Worm (Caenorhabditis elegans) whole organism, L3 larva: ENCODE results near the gene hil-6.
A peak's percentile ranks its signal among the peaks of the same experiment; 100 is the strongest.

Experiments
- R02D3.7 ChIP-seq: fragments of 150-350 bp; optimal IDR thresholded peaks from 2 replicates; lab custom pipeline; 2014; ENCODE audit warnings: missing biosample characterization, missing genetic modification characterization
- ama-1 ChIP-seq: fragments of 150-350 bp; optimal IDR thresholded peaks from 2 replicates; lab custom pipeline; 2018
- ceh-16 ChIP-seq: sonication (generic microtip); optimal IDR thresholded peaks from 2 replicates; lab custom pipeline; 2017; ENCODE audit warnings: missing biosample characterization, missing genetic modification characterization
- ceh-28 ChIP-seq: fragments of 150-350 bp; optimal IDR thresholded peaks from 2 replicates; lab custom pipeline; 2014; ENCODE audit warnings: missing biosample characterization, missing genetic modification reagents, missing genetic modification characterization
- ceh-9 ChIP-seq: sonication (generic microtip); optimal IDR thresholded peaks from 2 replicates; lab custom pipeline; 2018; ENCODE audit warnings: missing biosample characterization, missing genetic modification characterization
- daf-12 ChIP-seq: fragments of 150-350 bp; optimal IDR thresholded peaks from 2 replicates; lab custom pipeline; 2014; ENCODE audit warnings: missing biosample characterization, missing genetic modification reagents, missing genetic modification characterization
- egl-27 ChIP-seq: sonication (generic microtip); optimal IDR thresholded peaks from 4 replicates; lab custom pipeline; 2017; ENCODE audit warnings: missing biosample characterization, missing genetic modification reagents, missing genetic modification characterization
- egl-5 ChIP-seq: fragments of 150-350 bp; optimal IDR thresholded peaks from 2 replicates; lab custom pipeline; 2017; ENCODE audit warnings: missing biosample characterization, missing genetic modification reagents, missing genetic modification characterization, inconsistent platforms
- elt-1 ChIP-seq: fragments of 150-350 bp; optimal IDR thresholded peaks from 2 replicates; lab custom pipeline; 2014; ENCODE audit warnings: missing biosample characterization, missing genetic modification characterization
- elt-2 ChIP-seq: sonication (generic microtip); optimal IDR thresholded peaks from 2 replicates; lab custom pipeline; 2016; ENCODE audit warnings: missing genetic modification reagents, mild to moderate bottlenecking, missing genetic modification characterization, missing compliant biosample characterization
- elt-3 ChIP-seq, 3 experiments: fragments of 150-350 bp in 1 of 3; sonication (generic microtip) in 2 of 3; optimal IDR thresholded peaks; 2 replicates in 2 of 3; 4 replicates in 1 of 3; lab custom pipeline; 2014 to 2017; ENCODE audit warnings: missing biosample characterization in 3 of 3, missing genetic modification characterization in 3 of 3
- eor-1 ChIP-seq, 2 experiments: fragments of 150-350 bp; optimal IDR thresholded peaks; 2 replicates each; lab custom pipeline; 2014 to 2018; ENCODE audit warnings: missing biosample characterization in 2 of 2, missing genetic modification characterization in 2 of 2
- fkh-10 ChIP-seq: sonication (generic microtip); optimal IDR thresholded peaks from 2 replicates; lab custom pipeline; 2017; ENCODE audit warnings: missing biosample characterization, missing genetic modification reagents, missing genetic modification characterization
- fkh-2 ChIP-seq: fragments of 150-350 bp; optimal IDR thresholded peaks from 2 replicates; lab custom pipeline; 2014; ENCODE audit warnings: missing biosample characterization, missing genetic modification reagents, missing genetic modification characterization
- fos-1 ChIP-seq: fragments of 150-350 bp; optimal IDR thresholded peaks from 2 replicates; lab custom pipeline; 2014; ENCODE audit warnings: missing biosample characterization, missing genetic modification characterization
- hmg-11 ChIP-seq: sonication (generic microtip); optimal IDR thresholded peaks from 2 replicates; lab custom pipeline; 2016; ENCODE audit warnings: missing genetic modification characterization, missing compliant biosample characterization
- jun-1 ChIP-seq: fragments of 150-350 bp; optimal IDR thresholded peaks from 2 replicates; lab custom pipeline; 2014; ENCODE audit warnings: missing biosample characterization, missing genetic modification reagents, missing genetic modification characterization
- lin-15B ChIP-seq: fragments of 150-350 bp; optimal IDR thresholded peaks from 2 replicates; lab custom pipeline; 2014; ENCODE audit warnings: missing biosample characterization, missing genetic modification characterization
- lin-39 ChIP-seq: fragments of 150-350 bp; optimal IDR thresholded peaks from 2 replicates; lab custom pipeline; 2018; ENCODE audit warnings: missing biosample characterization, missing genetic modification reagents, missing genetic modification characterization
- lsy-12 ChIP-seq: sonication (generic microtip); optimal IDR thresholded peaks from 2 replicates; lab custom pipeline; 2016; ENCODE audit warnings: mild to moderate bottlenecking, missing genetic modification characterization, missing compliant biosample characterization
- mdl-1 ChIP-seq: fragments of 150-350 bp; optimal IDR thresholded peaks from 2 replicates; lab custom pipeline; 2014; ENCODE audit warnings: missing biosample characterization, missing genetic modification characterization
- mml-1 ChIP-seq: fragments of 150-350 bp; sonication (generic microtip); optimal IDR thresholded peaks from 3 replicates; lab custom pipeline; 2014; ENCODE audit warnings: missing biosample characterization, missing genetic modification characterization
- nfya-1 ChIP-seq: sonication (generic microtip); optimal IDR thresholded peaks from 2 replicates; lab custom pipeline; 2017; ENCODE audit warnings: missing genetic modification characterization, mild to moderate bottlenecking, missing compliant biosample characterization, antibody characterized with exemption, moderate library complexity; ENCODE audit not compliant: insufficient read depth
- nhr-11 ChIP-seq: fragments of 150-350 bp; optimal IDR thresholded peaks from 2 replicates; lab custom pipeline; 2014; ENCODE audit warnings: missing biosample characterization, missing genetic modification characterization
- nhr-23 ChIP-seq: fragments of 150-350 bp; optimal IDR thresholded peaks from 2 replicates; lab custom pipeline; 2014; ENCODE audit warnings: missing biosample characterization, missing genetic modification reagents, missing genetic modification characterization
- nhr-237 ChIP-seq: fragments of 150-350 bp; optimal IDR thresholded peaks from 2 replicates; lab custom pipeline; 2014; ENCODE audit warnings: missing biosample characterization, missing genetic modification characterization
- nhr-28 ChIP-seq: fragments of 150-350 bp; optimal IDR thresholded peaks from 2 replicates; lab custom pipeline; 2014; ENCODE audit warnings: missing biosample characterization, missing genetic modification characterization
- nhr-43 ChIP-seq: sonication (generic microtip); optimal IDR thresholded peaks from 2 replicates; lab custom pipeline; 2016; ENCODE audit warnings: mild to moderate bottlenecking, missing genetic modification characterization, missing compliant biosample characterization; ENCODE audit not compliant: poor library complexity, severe bottlenecking
- nhr-67 ChIP-seq: fragments of 150-350 bp; optimal IDR thresholded peaks from 2 replicates; lab custom pipeline; 2014; ENCODE audit warnings: missing biosample characterization, missing genetic modification characterization
- nhr-76 ChIP-seq: fragments of 150-350 bp; sonication (generic microtip); optimal IDR thresholded peaks from 5 replicates; lab custom pipeline; 2014; ENCODE audit warnings: missing biosample characterization, missing genetic modification characterization
- nhr-77 ChIP-seq: fragments of 150-350 bp; optimal IDR thresholded peaks from 2 replicates; lab custom pipeline; 2014; ENCODE audit warnings: missing biosample characterization, missing genetic modification characterization
- pha-4 ChIP-seq: fragments of 150-350 bp; optimal IDR thresholded peaks from 2 replicates; lab custom pipeline; 2014; ENCODE audit warnings: missing biosample characterization, missing genetic modification reagents, missing genetic modification characterization
- pqm-1 ChIP-seq: fragments of 150-350 bp; optimal IDR thresholded peaks from 2 replicates; lab custom pipeline; 2017; ENCODE audit warnings: missing biosample characterization, missing genetic modification characterization, inconsistent platforms
- sea-2 ChIP-seq: fragments of 150-350 bp; sonication (generic microtip); optimal IDR thresholded peaks from 4 replicates; lab custom pipeline; 2014; ENCODE audit warnings: missing biosample characterization, missing genetic modification reagents, missing genetic modification characterization
- skn-1 ChIP-seq: fragments of 150-350 bp; optimal IDR thresholded peaks from 2 replicates; lab custom pipeline; 2014; ENCODE audit warnings: missing biosample characterization, missing genetic modification characterization
- snpc-4 ChIP-seq: fragments of 150-350 bp; optimal IDR thresholded peaks from 2 replicates; lab custom pipeline; 2014; ENCODE audit warnings: missing biosample characterization, missing genetic modification characterization
- tbx-2 ChIP-seq: sonication (generic microtip); optimal IDR thresholded peaks from 2 replicates; lab custom pipeline; 2016; ENCODE audit warnings: mild to moderate bottlenecking, missing genetic modification characterization, missing compliant biosample characterization
- unc-39 ChIP-seq: sonication (generic microtip); optimal IDR thresholded peaks from 4 replicates; lab custom pipeline; 2017; ENCODE audit warnings: missing biosample characterization, missing genetic modification characterization
- unc-62 ChIP-seq: fragments of 150-350 bp; sonication (generic microtip); optimal IDR thresholded peaks from 4 replicates; lab custom pipeline; 2014; ENCODE audit warnings: missing biosample characterization, missing genetic modification reagents, missing genetic modification characterization
- zag-1 ChIP-seq: fragments of 150-350 bp; optimal IDR thresholded peaks from 2 replicates; lab custom pipeline; 2014; ENCODE audit warnings: missing biosample characterization, missing genetic modification characterization
- ztf-11 ChIP-seq: fragments of 150-350 bp; optimal IDR thresholded peaks from 2 replicates; lab custom pipeline; 2014; ENCODE audit warnings: missing biosample characterization, missing genetic modification characterization

The hil-6 gene

ce11 chrV:2004659-2005058 is 26.7 kb downstream of the hil-6 start, which contains the start of gene cysl-4:
cysl-4 (plus strand) TSS chrV:2004959.
- TF ChIP-seq elt-1 = no peak
- TF ChIP-seq nhr-77 = no peak
- no peak for TF ChIP-seq fos-1 (tag; lab: Kevin White, UChicago)
- TF ChIP-seq lin-39 (tag; lab: Kevin White, UChicago) = no peak
- TF ChIP-seq nhr-237 (tag; lab: Kevin White, UChicago) = no peak
- no peak for TF ChIP-seq unc-62
- no peak for TF ChIP-seq fkh-10 (GFP tag; lab: Kevin White, UChicago)
- TF ChIP-seq nhr-11 = no peak
- TF ChIP-seq nhr-23 = no peak
- TF ChIP-seq eor-1 (tag; optimal IDR thresholded peaks at IDR 0.05; lab: Kevin White, UChicago) = no peak
- TF ChIP-seq mml-1 = no peak
- no peak for TF ChIP-seq lsy-12 (tag; lab: Kevin White, UChicago)
- TF ChIP-seq sea-2 (GFP tag; lab: Kevin White, UChicago) = no peak
- no peak for TF ChIP-seq unc-39 (tag; lab: Kevin White, UChicago)
- TF ChIP-seq nhr-43 = no peak
- no peak for TF ChIP-seq pha-4
- TF ChIP-seq zag-1 (tag; lab: Kevin White, UChicago) = no peak
- TF ChIP-seq nfya-1 (tag; lab: Kevin White, UChicago) = no peak

- TF ChIP-seq mdl-1 (tag; lab: Kevin White, UChicago) (no peak), hmg-11 (tag; lab: Kevin White, UChicago) (no peak), unc-62 (no peak), fkh-10 (GFP tag; lab: Kevin White, UChicago) (no peak), ceh-9 (tag; lab: Kevin White, UChicago) (no peak), elt-2 (tag; lab: Kevin White, UChicago) (no peak), mml-1 (no peak), ceh-16 (no peak), lsy-12 (tag; lab: Kevin White, UChicago) (no peak), fkh-2 (no peak), tbx-2 (tag; lab: Kevin White, UChicago) (no peak), nhr-76 (tag; lab: Kevin White, UChicago) (no peak), nhr-28 (tag; lab: Kevin White, UChicago) (no peak), nhr-23 (no peak), unc-39 (tag; lab: Kevin White, UChicago) (no peak), elt-1 (no peak), egl-27 (tag; lab: Kevin White, UChicago) (no peak), elt-3 (tag; optimal IDR thresholded peaks at IDR 0.05; lab: Kevin White, UChicago) (no peak)
These were observed 27.1 kb downstream of the hil-6 start, which contains the start of gene clec-206 for ce11 chrV:2004229-2004628. clec-206 (minus strand) TSS chrV:2004329.

DNA sequence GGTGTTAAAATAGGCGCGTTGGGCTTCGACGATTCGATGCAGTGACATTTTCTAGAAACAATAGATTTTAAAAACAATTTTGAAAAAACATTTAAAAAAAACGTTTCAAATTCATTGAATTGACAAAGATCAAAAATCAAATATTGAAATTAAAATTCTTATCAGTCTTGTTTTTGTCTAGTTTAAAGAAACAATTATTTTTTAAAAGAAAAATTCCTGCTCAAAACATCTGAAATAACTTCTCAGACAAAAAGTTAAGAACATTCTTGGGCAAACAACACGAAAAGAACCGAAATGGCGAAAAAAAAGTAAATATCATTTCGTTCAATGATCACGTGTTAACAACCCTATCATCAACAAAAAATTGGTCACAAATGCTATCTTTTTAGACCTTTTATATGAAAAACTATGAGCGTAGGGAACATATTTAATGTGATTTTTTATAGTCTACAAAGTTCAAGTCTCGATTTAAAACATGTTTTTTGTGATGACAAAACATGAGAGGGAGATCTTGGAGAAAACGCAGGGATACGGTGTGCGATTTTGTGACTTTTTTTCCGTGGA is 31.7 kb downstream of the hil-6 start, which contains the start of gene alh-5:
alh-5 (minus strand) TSS at position 51 of the 564 bp plus-strand sequence.
- TF ChIP-seq lin-39 (tag; lab: Kevin White, UChicago) = no peak
- no peak for TF ChIP-seq daf-12 (tag; lab: Kevin White, UChicago)
- no peak for TF ChIP-seq egl-5 (tag; lab: Kevin White, UChicago)
- TF ChIP-seq ztf-11 (tag; lab: Kevin White, UChicago) = no peak
- no peak for TF ChIP-seq ama-1 (lab: Kevin White, UChicago)
- no peak for TF ChIP-seq mml-1
- no peak for TF ChIP-seq egl-27 (tag; lab: Kevin White, UChicago)
- peak; percentile 56 for TF ChIP-seq pqm-1
- TF ChIP-seq fkh-10 (GFP tag; lab: Kevin White, UChicago) = no peak
- no peak for TF ChIP-seq nfya-1 (tag; lab: Kevin White, UChicago)
- peak; percentile 48 for TF ChIP-seq elt-2 (tag; lab: Kevin White, UChicago)
- TF ChIP-seq nhr-67 (tag; lab: Kevin White, UChicago) = no peak
- TF ChIP-seq nhr-237 (tag; lab: Kevin White, UChicago) = no peak
- no peak for TF ChIP-seq skn-1 (tag; lab: Kevin White, UChicago)
- TF ChIP-seq nhr-76 (tag; lab: Kevin White, UChicago) = no peak
- TF ChIP-seq zag-1 (tag; lab: Kevin White, UChicago) = no peak
- TF ChIP-seq R02D3.7 (tag; lab: Kevin White, UChicago) = no peak
- no peak for TF ChIP-seq snpc-4 (tag; lab: Kevin White, UChicago)
- no peak for TF ChIP-seq elt-3 (tag; optimal IDR thresholded peaks at IDR 0.05; lab: Kevin White, UChicago)
- no peak for TF ChIP-seq unc-62
- TF ChIP-seq tbx-2 (tag; lab: Kevin White, UChicago) = no peak
- TF ChIP-seq ceh-9 (tag; lab: Kevin White, UChicago) = no peak
- TF ChIP-seq ceh-28 = no peak
- no peak for TF ChIP-seq nhr-28 (tag; lab: Kevin White, UChicago)
- TF ChIP-seq nhr-11 = no peak
- TF ChIP-seq sea-2 (GFP tag; lab: Kevin White, UChicago) = no peak
- peak; percentile 2 for TF ChIP-seq jun-1 (tag; lab: Kevin White, UChicago)
- TF ChIP-seq lin-15B (tag; lab: Kevin White, UChicago) = no peak
- TF ChIP-seq pha-4 = peak; percentile 86
